Comparison of ENCODE assay signal across 3 fruit fly cellular contexts in genomic region chrX:12777195-12777594, dm6.
TF ChIP-seq lines count a peak whose summit lies in the region.

No protein-coding gene starts in this region.

- no peak for TF ChIP-seq CTCF in whole organism, embryonic (GFP tag; optimal IDR thresholded peaks at IDR 0.05; lab: Kevin White, UChicago)

TF ChIP-seq in whole organism, adult, 20 proteins besides CTCF, POLR2A, EP300 and RAD21:
- peak; percentile 7 for TF ChIP-seq kay (GFP tag; lab: Kevin White, UChicago; ENCODE audit: borderline replicate concordance)
- no peak for TF ChIP-seq CG7045 (GFP tag; optimal IDR thresholded peaks at IDR 0.05; lab: Kevin White, UChicago)

TF ChIP-seq in whole organism, embryonic, 481 proteins besides CTCF, POLR2A, EP300 and RAD21:
- no peak for TF ChIP-seq CG11723 (GFP tag; optimal IDR thresholded peaks at IDR 0.05; lab: Kevin White, UChicago)
- no peak for TF ChIP-seq CG33557 (GFP tag; optimal IDR thresholded peaks at IDR 0.05; lab: Kevin White, UChicago)
- TF ChIP-seq CG14014 (GFP tag; IDR thresholded peaks at IDR 0.05; lab: Robert Waterston, UW): no peak
- TF ChIP-seq CG33213 (GFP tag; optimal IDR thresholded peaks at IDR 0.05; lab: Kevin White, UChicago): no peak
- no peak for TF ChIP-seq odd (GFP tag; optimal IDR thresholded peaks at IDR 0.05; lab: Kevin White, UChicago)
- TF ChIP-seq Pdp1 (GFP tag; optimal IDR thresholded peaks at IDR 0.05; lab: Kevin White, UChicago): peak in 1 of 2 experiments; percentile 77
- TF ChIP-seq Atf3 (GFP tag; optimal IDR thresholded peaks at IDR 0.05; lab: Kevin White, UChicago): no peak
- no peak for TF ChIP-seq Fer2 (tag; optimal IDR thresholded peaks at IDR 0.05; lab: Kevin White, UChicago)
- TF ChIP-seq sug (tag; optimal IDR thresholded peaks at IDR 0.05; lab: Kevin White, UChicago): peak; percentile 41
- TF ChIP-seq CG6254 (GFP tag; optimal IDR thresholded peaks at IDR 0.05; lab: Kevin White, UChicago): no peak
- no peak for TF ChIP-seq gsb-n (tag; optimal IDR thresholded peaks at IDR 0.05; lab: Kevin White, UChicago)
- peak; percentile 70 for TF ChIP-seq gem (tag; optimal IDR thresholded peaks at IDR 0.05; lab: Kevin White, UChicago)
- TF ChIP-seq mld (GFP tag; IDR thresholded peaks at IDR 0.05; lab: Robert Waterston, UW; ENCODE audit: partially characterized antibody): no peak
- no peak for TF ChIP-seq CG10979 (tag; optimal IDR thresholded peaks at IDR 0.05; lab: Kevin White, UChicago)
- no peak for TF ChIP-seq ac (GFP tag; optimal IDR thresholded peaks at IDR 0.05; lab: Kevin White, UChicago)
- TF ChIP-seq HLH54F (GFP tag; optimal IDR thresholded peaks at IDR 0.05; lab: Kevin White, UChicago): no peak
- TF ChIP-seq CG34376 (GFP tag; optimal IDR thresholded peaks at IDR 0.05; lab: Kevin White, UChicago): peak; percentile 54

TF ChIP-seq in whole organism, prepupa, 60 proteins besides CTCF, POLR2A, EP300 and RAD21:
- TF ChIP-seq Sox15 (GFP tag; optimal IDR thresholded peaks at IDR 0.05; lab: Kevin White, UChicago): no peak
- no peak for TF ChIP-seq topi (GFP tag; optimal IDR thresholded peaks at IDR 0.05; lab: Kevin White, UChicago)
- peak; percentile 89 for TF ChIP-seq svp (GFP tag; lab: Kevin White, UChicago)
- no peak for TF ChIP-seq cyc (GFP tag; optimal IDR thresholded peaks at IDR 0.05; lab: Kevin White, UChicago)
